Worm (Caenorhabditis elegans) whole organism, early embryonic: ENCODE results near the gene F29F11.20.

Experiments
- B0310.2 ChIP-seq: sonication (generic microtip); optimal IDR thresholded peaks from 2 replicates; lab custom pipeline; 2016; ENCODE audit warnings: mild to moderate bottlenecking, missing genetic modification characterization, missing compliant biosample characterization
- F13C5.2 ChIP-seq: sonication (generic microtip); optimal IDR thresholded peaks from 2 replicates; lab custom pipeline; 2017; ENCODE audit warnings: mild to moderate bottlenecking, missing genetic modification characterization, inconsistent platforms, missing compliant biosample characterization
- aly-1 ChIP-seq: sonication (generic microtip); optimal IDR thresholded peaks from 2 replicates; lab custom pipeline; 2016; ENCODE audit warnings: missing genetic modification characterization, missing compliant biosample characterization
- ama-1 ChIP-seq: fragments of 150-350 bp; optimal IDR thresholded peaks from 2 replicates; lab custom pipeline; 2014
- ceh-13 ChIP-seq: fragments of 200-800 bp; sonication (Bioruptor generic); optimal IDR thresholded peaks from 2 replicates; lab custom pipeline; 2018; ENCODE audit warnings: mild to moderate bottlenecking, missing genetic modification characterization, missing compliant biosample characterization
- ceh-36 ChIP-seq: sonication (generic microtip); optimal IDR thresholded peaks from 2 replicates; lab custom pipeline; 2016; ENCODE audit warnings: missing genetic modification characterization, inconsistent platforms, missing compliant biosample characterization
- ets-7 ChIP-seq: sonication (generic microtip); optimal IDR thresholded peaks from 2 replicates; lab custom pipeline; 2016; ENCODE audit warnings: missing genotype, missing genetic modification characterization, missing compliant biosample characterization
- flt-1 ChIP-seq: fragments of 200-800 bp; sonication (Bioruptor generic); IDR thresholded peaks from 2 replicates; pipeline ENCODE4 v1.3.6; 2022; ENCODE audit warnings: missing genetic modification characterization, missing compliant biosample characterization
- hmbx-1 ChIP-seq: sonication (generic microtip); optimal IDR thresholded peaks from 2 replicates; lab custom pipeline; 2016; ENCODE audit warnings: mild to moderate bottlenecking, missing genetic modification characterization, missing compliant biosample characterization
- hmg-4 ChIP-seq: fragments of 200-800 bp; sonication (Bioruptor generic); optimal IDR thresholded peaks from 2 replicates; lab custom pipeline; 2018; ENCODE audit warnings: mild to moderate bottlenecking, missing genetic modification characterization, missing compliant biosample characterization
- hnd-1 ChIP-seq: sonication (generic microtip); optimal IDR thresholded peaks from 2 replicates; lab custom pipeline; 2016; ENCODE audit warnings: missing genetic modification characterization, missing compliant biosample characterization
- pes-1 ChIP-seq: fragments of 200-800 bp; sonication (Bioruptor generic); IDR thresholded peaks from 2 replicates; pipeline ENCODE4 v1.3.6; 2022; ENCODE audit warnings: missing genetic modification reagents, missing genetic modification characterization, missing compliant biosample characterization
- scrt-1 ChIP-seq: fragments of 200-800 bp; sonication (Bioruptor generic); IDR thresholded peaks from 2 replicates; pipeline ENCODE4 v1.3.6; 2022; ENCODE audit warnings: missing genetic modification characterization, missing compliant biosample characterization
- sea-1 ChIP-seq: fragments of 200-800 bp; sonication (Bioruptor generic); conservative IDR thresholded peaks from 2 replicates; pipeline ENCODE4 v1.3.6; 2022; ENCODE audit warnings: missing genetic modification characterization, missing compliant biosample characterization
- tbx-11 ChIP-seq: fragments of 200-800 bp; sonication (Bioruptor generic); IDR thresholded peaks from 2 replicates; pipeline ENCODE4 v1.3.6; 2022; ENCODE audit warnings: missing genetic modification characterization, missing compliant biosample characterization
- tbx-37 ChIP-seq: fragments of 200-800 bp; sonication (Bioruptor generic); conservative IDR thresholded peaks from 2 replicates; pipeline ENCODE4 v1.3.6; 2022; ENCODE audit warnings: missing genetic modification reagents, missing genetic modification characterization, missing compliant biosample characterization
- tra-4 ChIP-seq: sonication (generic microtip); optimal IDR thresholded peaks from 2 replicates; lab custom pipeline; 2017; ENCODE audit warnings: missing genetic modification characterization, missing compliant biosample characterization

Gene F29F11.20

ce11 chrV:10683458-10683857, 4.2 kb upstream of the F29F11.20 start:
- TF ChIP-seq tra-4 (tag; lab: Kevin White, UChicago), result no peak
- TF ChIP-seq hnd-1 (tag; lab: Kevin White, UChicago), result no peak
- no peak for TF ChIP-seq F13C5.2 (tag; lab: Kevin White, UChicago)
- TF ChIP-seq scrt-1 (GFP tag; lab: Robert Waterston, UW), result no peak
- TF ChIP-seq ets-7 (tag; lab: Kevin White, UChicago), result no peak
- TF ChIP-seq aly-1, result no peak
- TF ChIP-seq B0310.2 (tag; lab: Kevin White, UChicago), result no peak
- no peak for TF ChIP-seq hmg-4 (GFP tag; lab: Kevin White, UChicago)
- TF ChIP-seq ceh-36, result no peak
- no peak for TF ChIP-seq ama-1 (lab: Kevin White, UChicago)
- TF ChIP-seq ceh-13 (GFP tag; lab: Kevin White, UChicago), result no peak
- TF ChIP-seq pes-1 (GFP tag; lab: Robert Waterston, UW), result no peak
- no peak for TF ChIP-seq tbx-11 (GFP tag; lab: Robert Waterston, UW)

- TF ChIP-seq tbx-37 (GFP tag; lab: Robert Waterston, UW) (no peak), B0310.2 (tag; lab: Kevin White, UChicago) (no peak), ets-7 (tag; lab: Kevin White, UChicago) (no peak), aly-1 (no peak)
These were observed 3.0 kb upstream of the F29F11.20 start for ce11 chrV:10684748-10685147.

ce11 chrV:10691313-10691712, 3.6 kb downstream of the F29F11.20 start:
- TF ChIP-seq tbx-11 (GFP tag; lab: Robert Waterston, UW) (no peak), ceh-36 (no peak), aly-1 (no peak), tbx-37 (GFP tag; lab: Robert Waterston, UW) (no peak), F13C5.2 (tag; lab: Kevin White, UChicago) (no peak), ama-1 (lab: Kevin White, UChicago) (no peak), hmbx-1 (tag; lab: Kevin White, UChicago) (no peak), B0310.2 (tag; lab: Kevin White, UChicago) (no peak), hmg-4 (GFP tag; lab: Kevin White, UChicago) (no peak), flt-1 (GFP tag; lab: Robert Waterston, UW) (no peak)

- TF ChIP-seq flt-1 (GFP tag; lab: Robert Waterston, UW) (no peak), F13C5.2 (tag; lab: Kevin White, UChicago) (no peak), pes-1 (GFP tag; lab: Robert Waterston, UW) (no peak), hnd-1 (tag; lab: Kevin White, UChicago) (no peak), hmbx-1 (tag; lab: Kevin White, UChicago) (no peak), ama-1 (lab: Kevin White, UChicago) (no peak), sea-1 (GFP tag; lab: Robert Waterston, UW) (no peak), ets-7 (tag; lab: Kevin White, UChicago) (no peak), hmg-4 (GFP tag; lab: Kevin White, UChicago) (no peak), tra-4 (tag; lab: Kevin White, UChicago) (no peak), tbx-37 (GFP tag; lab: Robert Waterston, UW) (no peak), aly-1 (no peak), ceh-13 (GFP tag; lab: Kevin White, UChicago) (no peak), B0310.2 (tag; lab: Kevin White, UChicago) (no peak), tbx-11 (GFP tag; lab: Robert Waterston, UW) (no peak)
These were observed 6.0 kb downstream of the F29F11.20 start for ce11 chrV:10693749-10694148.

- TF ChIP-seq pes-1 (GFP tag; lab: Robert Waterston, UW) (no peak), ets-7 (tag; lab: Kevin White, UChicago) (no peak), tra-4 (tag; lab: Kevin White, UChicago) (no peak), hmbx-1 (tag; lab: Kevin White, UChicago) (no peak), flt-1 (GFP tag; lab: Robert Waterston, UW) (no peak), sea-1 (GFP tag; lab: Robert Waterston, UW) (no peak), tbx-37 (GFP tag; lab: Robert Waterston, UW) (no peak)
These were observed 7.5 kb downstream of the F29F11.20 start, which contains the start of gene C05A2.4 for ce11 chrV:10695181-10695580. Gene C05A2.4, plus strand, starts transcription at chrV:10695481.

- no peak for TF ChIP-seq tbx-11 (GFP tag; lab: Robert Waterston, UW)
- TF ChIP-seq ets-7 (tag; lab: Kevin White, UChicago), result no peak
- TF ChIP-seq hmbx-1 (tag; lab: Kevin White, UChicago), result no peak
- TF ChIP-seq ceh-13 (GFP tag; lab: Kevin White, UChicago), result no peak
- no peak for TF ChIP-seq B0310.2 (tag; lab: Kevin White, UChicago)
- no peak for TF ChIP-seq hmg-4 (GFP tag; lab: Kevin White, UChicago)
- TF ChIP-seq F13C5.2 (tag; lab: Kevin White, UChicago), result no peak
- no peak for TF ChIP-seq ceh-36
- TF ChIP-seq ama-1 (lab: Kevin White, UChicago), result no peak
- TF ChIP-seq pes-1 (GFP tag; lab: Robert Waterston, UW), result no peak
- no peak for TF ChIP-seq aly-1
- TF ChIP-seq flt-1 (GFP tag; lab: Robert Waterston, UW), result no peak
- no peak for TF ChIP-seq hnd-1 (tag; lab: Kevin White, UChicago)
- no peak for TF ChIP-seq tbx-37 (GFP tag; lab: Robert Waterston, UW)
- no peak for TF ChIP-seq sea-1 (GFP tag; lab: Robert Waterston, UW)
- TF ChIP-seq tra-4 (tag; lab: Kevin White, UChicago), result no peak
- no peak for TF ChIP-seq scrt-1 (GFP tag; lab: Robert Waterston, UW)
These were observed 11.4 kb downstream of the F29F11.20 start for ce11 chrV:10699122-10699521.

- no peak for TF ChIP-seq hnd-1 (tag; lab: Kevin White, UChicago)
- no peak for TF ChIP-seq flt-1 (GFP tag; lab: Robert Waterston, UW)
- TF ChIP-seq tra-4 (tag; lab: Kevin White, UChicago), result no peak
- TF ChIP-seq tbx-37 (GFP tag; lab: Robert Waterston, UW), result no peak
- TF ChIP-seq ama-1 (lab: Kevin White, UChicago), result no peak
- no peak for TF ChIP-seq tbx-11 (GFP tag; lab: Robert Waterston, UW)
- TF ChIP-seq ets-7 (tag; lab: Kevin White, UChicago), result no peak
- TF ChIP-seq sea-1 (GFP tag; lab: Robert Waterston, UW), result no peak
- no peak for TF ChIP-seq aly-1
- TF ChIP-seq hmbx-1 (tag; lab: Kevin White, UChicago), result no peak
- TF ChIP-seq F13C5.2 (tag; lab: Kevin White, UChicago), result no peak
- TF ChIP-seq hmg-4 (GFP tag; lab: Kevin White, UChicago), result no peak
- TF ChIP-seq ceh-36, result no peak
- TF ChIP-seq scrt-1 (GFP tag; lab: Robert Waterston, UW), result no peak
- no peak for TF ChIP-seq pes-1 (GFP tag; lab: Robert Waterston, UW)
- TF ChIP-seq ceh-13 (GFP tag; lab: Kevin White, UChicago), result no peak
- no peak for TF ChIP-seq B0310.2 (tag; lab: Kevin White, UChicago)
These were observed 14.5 kb downstream of the F29F11.20 start, which contains the start of gene pph-1 for ce11 chrV:10702249-10702648. Gene pph-1, plus strand, starts transcription at chrV:10702549.
